Worm (Caenorhabditis elegans) whole organism, L2 larva: ENCODE results near the gene nhr-192.

ENCODE experiments used
- C34F6.9 ChIP-seq: fragments of 150-350 bp; optimal IDR thresholded peaks from 2 replicates; lab custom pipeline; 2014; ENCODE audit warnings: missing biosample characterization, missing genetic modification characterization
- F13H6.1 ChIP-seq: sonication (generic microtip); optimal IDR thresholded peaks from 2 replicates; lab custom pipeline; 2016; ENCODE audit warnings: missing genetic modification characterization, missing compliant biosample characterization
- ZK546.5 ChIP-seq: sonication (generic microtip); optimal IDR thresholded peaks from 2 replicates; lab custom pipeline; 2017; ENCODE audit warnings: missing biosample characterization, missing genetic modification characterization
- aly-2 ChIP-seq: fragments of 150-350 bp; optimal IDR thresholded peaks from 2 replicates; lab custom pipeline; 2014; ENCODE audit warnings: missing biosample characterization, missing genetic modification characterization
- blmp-1 ChIP-seq: sonication (generic microtip); optimal IDR thresholded peaks from 2 replicates; lab custom pipeline; 2017; ENCODE audit warnings: missing genetic modification characterization, mild to moderate bottlenecking, missing compliant biosample characterization, antibody characterized with exemption, moderate library complexity; ENCODE audit not compliant: insufficient read depth
- ceh-16 ChIP-seq: fragments of 150-350 bp; optimal IDR thresholded peaks from 2 replicates; lab custom pipeline; 2014; ENCODE audit warnings: missing biosample characterization, missing genetic modification characterization
- crh-2 ChIP-seq: sonication (generic microtip); optimal IDR thresholded peaks from 2 replicates; lab custom pipeline; 2017; ENCODE audit warnings: missing biosample characterization, missing genetic modification characterization
- dmd-4 ChIP-seq: sonication (generic microtip); optimal IDR thresholded peaks from 2 replicates; lab custom pipeline; 2017; ENCODE audit warnings: missing biosample characterization, missing genetic modification characterization
- egl-27 ChIP-seq: sonication (generic microtip); optimal IDR thresholded peaks from 3 replicates; lab custom pipeline; 2017; ENCODE audit warnings: missing biosample characterization, missing genetic modification reagents, missing genetic modification characterization
- elt-1 ChIP-seq: fragments of 150-350 bp; optimal IDR thresholded peaks from 2 replicates; lab custom pipeline; 2014; ENCODE audit warnings: missing biosample characterization, missing genetic modification characterization
- elt-3 ChIP-seq: sonication (generic microtip); optimal IDR thresholded peaks from 2 replicates; lab custom pipeline; 2017; ENCODE audit warnings: missing biosample characterization, missing genetic modification characterization
- fos-1 ChIP-seq: fragments of 150-350 bp; optimal IDR thresholded peaks from 2 replicates; lab custom pipeline; 2014; ENCODE audit warnings: missing biosample characterization, missing genetic modification characterization
- gmeb-1 ChIP-seq: fragments of 150-350 bp; optimal IDR thresholded peaks from 2 replicates; lab custom pipeline; 2014; ENCODE audit warnings: missing biosample characterization, missing genetic modification characterization
- lin-11 ChIP-seq: fragments of 150-350 bp; sonication (generic microtip); optimal IDR thresholded peaks from 2 replicates; lab custom pipeline; 2014; ENCODE audit warnings: missing biosample characterization, missing genetic modification characterization, inconsistent platforms, mixed read lengths
- lin-13 ChIP-seq: fragments of 150-350 bp; optimal IDR thresholded peaks from 2 replicates; lab custom pipeline; 2014; ENCODE audit warnings: missing biosample characterization, missing genetic modification reagents, missing genetic modification characterization
- lin-39 ChIP-seq: fragments of 150-350 bp; optimal IDR thresholded peaks from 2 replicates; lab custom pipeline; 2014; ENCODE audit warnings: missing biosample characterization, missing genetic modification reagents, missing genetic modification characterization
- lsy-2 ChIP-seq, 2 experiments: fragments of 150-350 bp in 1 of 2; sonication (generic microtip) in 1 of 2; optimal IDR thresholded peaks; 2 replicates each; lab custom pipeline; 2014 to 2017; ENCODE audit warnings: missing biosample characterization in 2 of 2, missing genetic modification characterization in 2 of 2
- mdl-1 ChIP-seq, 2 experiments: fragments of 150-350 bp in 1 of 2; sonication (generic microtip) in 1 of 2; optimal IDR thresholded peaks; 2 replicates each; lab custom pipeline; 2017; ENCODE audit warnings: missing biosample characterization in 2 of 2, missing genetic modification characterization in 2 of 2
- nhr-129 ChIP-seq: fragments of 150-350 bp; optimal IDR thresholded peaks from 2 replicates; lab custom pipeline; 2014; ENCODE audit warnings: missing biosample characterization, missing genetic modification characterization
- nhr-21 ChIP-seq: fragments of 150-350 bp; optimal IDR thresholded peaks from 2 replicates; lab custom pipeline; 2014; ENCODE audit warnings: missing biosample characterization, missing genetic modification characterization
- nhr-23 ChIP-seq: fragments of 150-350 bp; optimal IDR thresholded peaks from 2 replicates; lab custom pipeline; 2014; ENCODE audit warnings: missing biosample characterization, missing genetic modification reagents, missing genetic modification characterization
- nhr-237 ChIP-seq: fragments of 150-350 bp; optimal IDR thresholded peaks from 2 replicates; lab custom pipeline; 2014; ENCODE audit warnings: missing biosample characterization, missing genetic modification characterization
- nhr-25 ChIP-seq: fragments of 150-350 bp; sonication (generic microtip); optimal IDR thresholded peaks from 3 replicates; lab custom pipeline; 2014; ENCODE audit warnings: missing biosample characterization, missing genetic modification characterization
- nhr-6 ChIP-seq: fragments of 150-350 bp; optimal IDR thresholded peaks from 2 replicates; lab custom pipeline; 2014; ENCODE audit warnings: missing biosample characterization, missing genetic modification characterization
- nhr-77 ChIP-seq: fragments of 150-350 bp; optimal IDR thresholded peaks from 2 replicates; lab custom pipeline; 2014; ENCODE audit warnings: missing biosample characterization, missing genetic modification characterization
- peb-1 ChIP-seq: fragments of 150-350 bp; optimal IDR thresholded peaks from 2 replicates; lab custom pipeline; 2014; ENCODE audit warnings: missing biosample characterization, missing genetic modification characterization
- skn-1 ChIP-seq: sonication (generic microtip); optimal IDR thresholded peaks from 2 replicates; lab custom pipeline; 2017; ENCODE audit warnings: missing biosample characterization, missing genetic modification characterization
- sma-3 ChIP-seq: sonication (generic microtip); optimal IDR thresholded peaks from 2 replicates; lab custom pipeline; 2016; ENCODE audit warnings: missing genetic modification reagents, missing genetic modification characterization, missing compliant biosample characterization
- sma-9 ChIP-seq, 2 experiments: fragments of 150-350 bp in 1 of 2; sonication (generic microtip) in 1 of 2; optimal IDR thresholded peaks; 2 replicates each; lab custom pipeline; 2014 to 2016; ENCODE audit warnings: missing genetic modification characterization in 2 of 2, mild to moderate bottlenecking in 1 of 2, missing biosample characterization in 1 of 2, missing compliant biosample characterization in 1 of 2, missing genetic modification reagents in 1 of 2, moderate library complexity in 1 of 2
- unc-39 ChIP-seq: fragments of 150-350 bp; optimal IDR thresholded peaks from 2 replicates; lab custom pipeline; 2014; ENCODE audit warnings: missing biosample characterization, missing genetic modification characterization
- unc-55 ChIP-seq: fragments of 150-350 bp; sonication (generic microtip); optimal IDR thresholded peaks from 3 replicates; lab custom pipeline; 2014; ENCODE audit warnings: missing biosample characterization, missing genetic modification reagents, missing genetic modification characterization
- zag-1 ChIP-seq: fragments of 150-350 bp; optimal IDR thresholded peaks from 2 replicates; lab custom pipeline; 2014; ENCODE audit warnings: missing biosample characterization, missing genetic modification characterization
- ztf-11 ChIP-seq: sonication (generic microtip); optimal IDR thresholded peaks from 2 replicates; lab custom pipeline; 2017; ENCODE audit warnings: missing biosample characterization, missing genetic modification characterization
- ztf-4 ChIP-seq: fragments of 150-350 bp; optimal IDR thresholded peaks from 2 replicates; lab custom pipeline; 2014; ENCODE audit warnings: missing biosample characterization, missing genetic modification characterization

Gene nhr-192

ce11 chrV:10087103-10087502 is 16.7 kb upstream of the nhr-192 start, which contains the start of gene R04B5.5:
Gene R04B5.5, plus strand, starts transcription at chrV:10087480.
- TF ChIP-seq nhr-21 (tag; lab: Kevin White, UChicago) (peak; percentile 65), mdl-1 (tag; optimal IDR thresholded peaks at IDR 0.05; lab: Kevin White, UChicago) (peak; percentile 15 to 45), F13H6.1 (tag; lab: Kevin White, UChicago) (peak; percentile 29), sma-3 (peak; percentile 32), C34F6.9 (peak; percentile 21), fos-1 (peak; percentile 69), crh-2 (tag; lab: Kevin White, UChicago) (peak; percentile 35), sma-9 (GFP tag; optimal IDR thresholded peaks at IDR 0.05; lab: Kevin White, UChicago) (peak; percentile 87), sma-9 (tag; optimal IDR thresholded peaks at IDR 0.05; lab: Kevin White, UChicago) (no peak), blmp-1 (peak; percentile 55), nhr-77 (no peak), lin-39 (no peak), lsy-2 (tag; optimal IDR thresholded peaks at IDR 0.05; lab: Kevin White, UChicago) (peak in 1 of 2 experiments; percentile 39), lin-13 (GFP tag; lab: Kevin White, UChicago) (no peak), egl-27 (tag; lab: Kevin White, UChicago) (peak; percentile 35), gmeb-1 (tag; lab: Kevin White, UChicago) (no peak)

ce11 chrV:10086141-10086540 is 15.7 kb upstream of the nhr-192 start:
- TF ChIP-seq crh-2 (tag; lab: Kevin White, UChicago) (no peak), nhr-23 (tag; lab: Kevin White, UChicago) (no peak), F13H6.1 (tag; lab: Kevin White, UChicago) (peak; percentile 37), nhr-237 (tag; lab: Kevin White, UChicago) (no peak), ztf-11 (no peak), dmd-4 (no peak), fos-1 (no peak), lsy-2 (tag; optimal IDR thresholded peaks at IDR 0.05; lab: Kevin White, UChicago) (peak in 1 of 2 experiments; percentile 13), lin-13 (GFP tag; lab: Kevin White, UChicago) (no peak), C34F6.9 (no peak), unc-39 (tag; lab: Kevin White, UChicago) (no peak), nhr-6 (no peak), sma-9 (GFP tag; optimal IDR thresholded peaks at IDR 0.05; lab: Kevin White, UChicago) (peak; percentile 32), sma-9 (tag; optimal IDR thresholded peaks at IDR 0.05; lab: Kevin White, UChicago) (no peak), sma-3 (no peak), nhr-129 (no peak)

ce11 chrV:10084864-10085263 is 14.4 kb upstream of the nhr-192 start, which contains the start of gene R04B5.6:
Gene R04B5.6, plus strand, starts transcription at chrV:10085164.
- no peak for TF ChIP-seq nhr-77
- TF ChIP-seq ZK546.5 (tag; lab: Kevin White, UChicago): no peak
- no peak for TF ChIP-seq sma-3
- no peak for TF ChIP-seq lin-13 (GFP tag; lab: Kevin White, UChicago)
- no peak for TF ChIP-seq gmeb-1 (tag; lab: Kevin White, UChicago)
- TF ChIP-seq egl-27 (tag; lab: Kevin White, UChicago): no peak
- no peak for TF ChIP-seq elt-1 (tag; lab: Kevin White, UChicago)
- TF ChIP-seq skn-1 (tag; lab: Kevin White, UChicago): no peak
- no peak for TF ChIP-seq aly-2
- no peak for TF ChIP-seq zag-1 (tag; lab: Kevin White, UChicago)
- no peak for TF ChIP-seq elt-3
- no peak for TF ChIP-seq ztf-11
- TF ChIP-seq nhr-23 (tag; lab: Kevin White, UChicago): no peak
- TF ChIP-seq nhr-25: no peak
- no peak for TF ChIP-seq lin-11 (tag; lab: Kevin White, UChicago)

- TF ChIP-seq crh-2 (tag; lab: Kevin White, UChicago) (peak; percentile 45), sma-9 (GFP tag; optimal IDR thresholded peaks at IDR 0.05; lab: Kevin White, UChicago) (peak; percentile 29), sma-9 (tag; optimal IDR thresholded peaks at IDR 0.05; lab: Kevin White, UChicago) (no peak), skn-1 (tag; lab: Kevin White, UChicago) (peak; percentile 2), unc-55 (GFP tag; lab: Kevin White, UChicago) (peak; percentile 24), ceh-16 (tag; lab: Kevin White, UChicago) (no peak)
Observed at ce11 chrV:10083999-10084468, 13.6 kb upstream of the nhr-192 start, which contains the start of gene nhr-12. Gene nhr-12, minus strand, starts transcription at chrV:10084049.

- no peak for TF ChIP-seq ztf-4 (tag; lab: Kevin White, UChicago)
- TF ChIP-seq peb-1: no peak
Observed at ce11 chrV:10081636-10082035, 11.2 kb upstream of the nhr-192 start, which contains the start of gene nhr-205. Gene nhr-205, minus strand, starts transcription at chrV:10081776.
